Fruit fly (Drosophila melanogaster) whole organism, prepupa: ENCODE data around the gene HHEX.
A peak's percentile ranks its signal among the peaks of the same experiment; 100 is the strongest.

Experiments
- Blimp-1 ChIP-seq: fragments of 200-800 bp; sonication (Bioruptor generic); optimal IDR thresholded peaks from 3 replicates; lab custom pipeline; 2017; ENCODE audit warnings: missing biosample characterization, missing genetic modification characterization, mild to moderate bottlenecking, moderate library complexity, missing genetic modification reagents
- CG10669 ChIP-seq: fragments of 200-800 bp; sonication (Bioruptor generic); optimal IDR thresholded peaks from 3 replicates; lab custom pipeline; 2018; ENCODE audit warnings: missing biosample characterization, mild to moderate bottlenecking, missing genetic modification characterization, moderate library complexity
- CG1621 ChIP-seq: fragments of 200-800 bp; sonication (Bioruptor generic); optimal IDR thresholded peaks from 3 replicates; lab custom pipeline; 2018; ENCODE audit warnings: missing biosample characterization, mild to moderate bottlenecking, missing genetic modification characterization
- CG16779 ChIP-seq: fragments of 200-800 bp; sonication (Bioruptor generic); optimal IDR thresholded peaks from 3 replicates; lab custom pipeline; 2017; ENCODE audit warnings: missing biosample characterization, mild to moderate bottlenecking, missing genetic modification characterization
- CG31627 ChIP-seq: fragments of 200-800 bp; sonication (Bioruptor generic); optimal IDR thresholded peaks from 3 replicates; lab custom pipeline; 2016; ENCODE audit warnings: missing biosample characterization, missing genetic modification characterization
- CG32006 ChIP-seq: fragments of 200-800 bp; sonication (Bioruptor generic); optimal IDR thresholded peaks from 3 replicates; lab custom pipeline; 2017; ENCODE audit warnings: missing biosample characterization, mild to moderate bottlenecking, missing genetic modification characterization
- CG34406 ChIP-seq: fragments of 200-800 bp; sonication (Bioruptor generic); optimal IDR thresholded peaks from 3 replicates; lab custom pipeline; 2016; ENCODE audit warnings: missing biosample characterization, missing genetic modification characterization
- CG3919 ChIP-seq: fragments of 200-800 bp; sonication (Bioruptor generic); optimal IDR thresholded peaks from 3 replicates; lab custom pipeline; 2016; ENCODE audit warnings: missing biosample characterization, missing genetic modification characterization
- CG6163 ChIP-seq: fragments of 200-800 bp; sonication (Bioruptor generic); IDR thresholded peaks from 3 replicates; pipeline ENCODE4 v1.3.6; 2022; ENCODE audit warnings: missing biosample characterization, missing genetic modification characterization
- CG6276 ChIP-seq: fragments of 200-800 bp; sonication (Bioruptor generic); optimal IDR thresholded peaks from 2 replicates; lab custom pipeline; 2017; ENCODE audit warnings: missing biosample characterization, mild to moderate bottlenecking, missing genetic modification characterization
- CG6792 ChIP-seq: fragments of 200-800 bp; sonication (Bioruptor generic); optimal IDR thresholded peaks from 3 replicates; lab custom pipeline; 2016; ENCODE audit warnings: missing biosample characterization, missing genetic modification characterization
- CG6808 ChIP-seq: fragments of 200-800 bp; sonication (Bioruptor generic); optimal IDR thresholded peaks from 3 replicates; lab custom pipeline; 2017; ENCODE audit warnings: missing biosample characterization, missing genetic modification characterization, mild to moderate bottlenecking, moderate library complexity, missing genetic modification reagents
- CG6854 ChIP-seq: fragments of 200-800 bp; sonication (Bioruptor generic); optimal IDR thresholded peaks from 2 replicates; lab custom pipeline; 2017; ENCODE audit warnings: missing biosample characterization, mild to moderate bottlenecking, missing genetic modification characterization
- CG7368 ChIP-seq: fragments of 200-800 bp; sonication (Bioruptor generic); optimal IDR thresholded peaks from 3 replicates; lab custom pipeline; 2016; ENCODE audit warnings: missing biosample characterization, missing genetic modification characterization
- CG8119 ChIP-seq: fragments of 200-800 bp; sonication (Bioruptor generic); IDR thresholded peaks from 3 replicates; pipeline ENCODE4 v1.3.6; 2022; ENCODE audit warnings: missing biosample characterization, missing genetic modification characterization
- CG8319 ChIP-seq: fragments of 200-800 bp; sonication (Bioruptor generic); optimal IDR thresholded peaks from 3 replicates; lab custom pipeline; 2016; ENCODE audit warnings: missing biosample characterization, missing genetic modification characterization
- CG8632 ChIP-seq: fragments of 200-800 bp; sonication (Bioruptor generic); optimal IDR thresholded peaks from 3 replicates; lab custom pipeline; 2016; ENCODE audit warnings: missing biosample characterization, missing genetic modification characterization
- Eip75B ChIP-seq: fragments of 200-800 bp; sonication (Bioruptor generic); optimal IDR thresholded peaks from 3 replicates; lab custom pipeline; 2016; ENCODE audit warnings: missing biosample characterization, missing genetic modification characterization
- Eip78C ChIP-seq: fragments of 200-800 bp; sonication (Bioruptor generic); peaks from one replicate; lab custom pipeline; 2016; ENCODE audit warnings: missing biosample characterization, missing genetic modification characterization
- Ets21C ChIP-seq: fragments of 200-800 bp; sonication (Bioruptor generic); optimal IDR thresholded peaks from 3 replicates; lab custom pipeline; 2016; ENCODE audit warnings: missing biosample characterization, missing genetic modification characterization
- Ets96B ChIP-seq: fragments of 200-800 bp; optimal IDR thresholded peaks from 2 replicates; lab custom pipeline; 2019; ENCODE audit warnings: missing biosample characterization, mild to moderate bottlenecking, missing genetic modification characterization, moderate library complexity
- Smox ChIP-seq: fragments of 200-800 bp; sonication (Bioruptor generic); optimal IDR thresholded peaks from 3 replicates; lab custom pipeline; 2016; ENCODE audit warnings: missing biosample characterization, missing genetic modification characterization
- Sox14 ChIP-seq: fragments of 200-800 bp; sonication (Bioruptor generic); optimal IDR thresholded peaks from 3 replicates; lab custom pipeline; 2016; ENCODE audit warnings: missing biosample characterization, missing genetic modification characterization
- achi ChIP-seq: fragments of 200-800 bp; sonication (Bioruptor generic); optimal IDR thresholded peaks from 3 replicates; lab custom pipeline; 2016; ENCODE audit warnings: missing biosample characterization, missing genetic modification characterization
- acj6 ChIP-seq: fragments of 200-800 bp; sonication (Bioruptor generic); optimal IDR thresholded peaks from 3 replicates; lab custom pipeline; 2016; ENCODE audit warnings: missing biosample characterization, missing genetic modification characterization
- eg ChIP-seq: fragments of 200-800 bp; sonication (Bioruptor generic); IDR thresholded peaks from 3 replicates; pipeline ENCODE4 v1.3.6; 2022; ENCODE audit warnings: missing biosample characterization, missing genetic modification characterization
- esn ChIP-seq: fragments of 200-800 bp; sonication (Bioruptor generic); optimal IDR thresholded peaks from 2 replicates; lab custom pipeline; 2016; ENCODE audit warnings: missing biosample characterization, mild to moderate bottlenecking, missing genetic modification characterization, moderate library complexity
- fd59A ChIP-seq: fragments of 200-800 bp; sonication (Bioruptor generic); optimal IDR thresholded peaks from 2 replicates; lab custom pipeline; 2017; ENCODE audit warnings: missing biosample characterization, mild to moderate bottlenecking, missing genetic modification characterization, missing genetic modification reagents
- fd85E ChIP-seq: fragments of 200-800 bp; sonication (Bioruptor generic); optimal IDR thresholded peaks from 3 replicates; lab custom pipeline; 2016; ENCODE audit warnings: missing biosample characterization, missing genetic modification characterization
- fkh ChIP-seq: fragments of 200-800 bp; sonication (Bioruptor generic); optimal IDR thresholded peaks from 3 replicates; lab custom pipeline; 2017; ENCODE audit warnings: missing biosample characterization, mild to moderate bottlenecking, missing genetic modification characterization, moderate library complexity
- lz ChIP-seq: fragments of 200-800 bp; sonication (Bioruptor generic); optimal IDR thresholded peaks from 3 replicates; lab custom pipeline; 2016; ENCODE audit warnings: missing biosample characterization, missing genetic modification characterization
- salr ChIP-seq, 2 experiments: fragments of 200-800 bp; sonication (Bioruptor generic); optimal IDR thresholded peaks; 3 replicates each; lab custom pipeline; 2016 to 2018; ENCODE audit warnings: missing biosample characterization in 2 of 2, missing genetic modification characterization in 2 of 2, mild to moderate bottlenecking in 1 of 2
- spab ChIP-seq: fragments of 200-800 bp; sonication (Bioruptor generic); optimal IDR thresholded peaks from 2 replicates; lab custom pipeline; 2017; ENCODE audit warnings: missing biosample characterization, mild to moderate bottlenecking, missing genetic modification characterization, missing genetic modification reagents
- ss ChIP-seq, 2 experiments: fragments of 200-800 bp; sonication (Bioruptor generic); optimal IDR thresholded peaks; 2 replicates in 1 of 2; 3 replicates in 1 of 2; lab custom pipeline; 2017 to 2018; ENCODE audit warnings: mild to moderate bottlenecking in 2 of 2, missing biosample characterization in 2 of 2, missing genetic modification characterization in 2 of 2, moderate library complexity in 1 of 2
- svp ChIP-seq: fragments of 200-800 bp; sonication (Bioruptor generic); peaks from one replicate; lab custom pipeline; 2016; ENCODE audit warnings: missing biosample characterization, missing genetic modification characterization
- topi ChIP-seq: fragments of 200-800 bp; sonication (Bioruptor generic); optimal IDR thresholded peaks from 3 replicates; lab custom pipeline; 2016; ENCODE audit warnings: missing biosample characterization, missing genetic modification characterization
- vri ChIP-seq: fragments of 200-800 bp; sonication (Bioruptor generic); optimal IDR thresholded peaks from 3 replicates; lab custom pipeline; 2016; ENCODE audit warnings: missing biosample characterization, mild to moderate bottlenecking, missing genetic modification characterization

The HHEX gene

dm6 chr3R:21092036-21092435 lies 11.3 kb upstream of the HHEX start:
- TF ChIP-seq CG1621 (tag; lab: Kevin White, UChicago) (no peak), acj6 (no peak), Blimp-1 (GFP tag; lab: Kevin White, UChicago) (no peak), CG8319 (GFP tag; lab: Kevin White, UChicago) (no peak), Eip75B (GFP tag; lab: Kevin White, UChicago) (no peak), CG32006 (GFP tag; lab: Kevin White, UChicago) (no peak)

dm6 chr3R:21091500-21091899 lies 10.8 kb upstream of the HHEX start:
- TF ChIP-seq Smox (GFP tag; lab: Kevin White, UChicago) (no peak), svp (GFP tag; lab: Kevin White, UChicago) (peak; percentile 62)

dm6 chr3R:21090230-21091021 lies 9.7 kb upstream of the HHEX start:
- TF ChIP-seq svp (GFP tag; lab: Kevin White, UChicago) (peak; percentile 63), Eip78C (GFP tag; lab: Kevin White, UChicago) (peak; percentile 23), acj6 (no peak)

dm6 chr3R:21089416-21089815 lies 8.7 kb upstream of the HHEX start:
- TF ChIP-seq CG8119 (GFP tag; lab: Robert Waterston, UW): no peak
- TF ChIP-seq CG6808 (GFP tag; lab: Kevin White, UChicago): peak; percentile 23
- peak in 1 of 2 experiments; percentile 57 for TF ChIP-seq ss (GFP tag; optimal IDR thresholded peaks at IDR 0.05; lab: Kevin White, UChicago)
- peak; percentile 87 for TF ChIP-seq Eip78C (GFP tag; lab: Kevin White, UChicago)
- TF ChIP-seq CG6792 (GFP tag; lab: Kevin White, UChicago): peak; percentile 43
- peak; percentile 56 for TF ChIP-seq CG6854 (GFP tag; lab: Kevin White, UChicago)
- no peak for TF ChIP-seq fkh
- peak; percentile 18 for TF ChIP-seq vri (GFP tag; lab: Kevin White, UChicago)
- peak; percentile 3 for TF ChIP-seq CG8319 (GFP tag; lab: Kevin White, UChicago)
- TF ChIP-seq salr (GFP tag; optimal IDR thresholded peaks at IDR 0.05; lab: Kevin White, UChicago): peak in 1 of 2 experiments; percentile 30
- TF ChIP-seq topi (GFP tag; lab: Kevin White, UChicago): peak; percentile 51
- peak; percentile 48 for TF ChIP-seq esn (GFP tag; lab: Kevin White, UChicago)
- TF ChIP-seq Sox14 (GFP tag; lab: Kevin White, UChicago): peak; percentile 13
- no peak for TF ChIP-seq CG6276 (GFP tag; lab: Kevin White, UChicago)
- TF ChIP-seq Ets96B (tag; lab: Kevin White, UChicago): no peak
- peak; percentile 58 for TF ChIP-seq CG7368
- peak; percentile 3 for TF ChIP-seq lz (GFP tag; lab: Kevin White, UChicago)
- TF ChIP-seq spab (GFP tag; lab: Kevin White, UChicago): peak; percentile 24
- peak; percentile 42 for TF ChIP-seq CG34406 (GFP tag; lab: Kevin White, UChicago)
- peak; percentile 13 for TF ChIP-seq Eip75B (GFP tag; lab: Kevin White, UChicago)
- TF ChIP-seq acj6: no peak
- no peak for TF ChIP-seq CG3919 (GFP tag; lab: Kevin White, UChicago)
- TF ChIP-seq svp (GFP tag; lab: Kevin White, UChicago): peak; percentile 22
- peak; percentile 52 for TF ChIP-seq CG10669 (GFP tag; lab: Kevin White, UChicago)
- TF ChIP-seq CG8632 (GFP tag; lab: Kevin White, UChicago): no peak
- no peak for TF ChIP-seq CG16779 (tag; lab: Kevin White, UChicago)
- TF ChIP-seq Blimp-1 (GFP tag; lab: Kevin White, UChicago): peak; percentile 24
- no peak for TF ChIP-seq Ets21C (GFP tag; lab: Kevin White, UChicago)
- TF ChIP-seq eg (GFP tag; lab: Robert Waterston, UW): peak; percentile 41; the same call in 2 of the 3 replicates
- peak; percentile 35 for TF ChIP-seq fd59A (GFP tag; lab: Kevin White, UChicago)
- TF ChIP-seq fd85E (GFP tag; lab: Kevin White, UChicago): no peak
- peak; percentile 72 for TF ChIP-seq CG6163 (GFP tag; lab: Robert Waterston, UW)
- TF ChIP-seq achi (GFP tag; lab: Kevin White, UChicago): no peak
- no peak for TF ChIP-seq CG31627
